Worm (Caenorhabditis elegans) whole organism, early embryonic: ENCODE data around the gene nhr-68.

Experiments
- B0310.2 ChIP-seq: sonication (generic microtip); optimal IDR thresholded peaks from 2 replicates; lab custom pipeline; 2016; ENCODE audit warnings: mild to moderate bottlenecking, missing genetic modification characterization, missing compliant biosample characterization
- ama-1 ChIP-seq: fragments of 150-350 bp; optimal IDR thresholded peaks from 2 replicates; lab custom pipeline; 2014
- ets-7 ChIP-seq: sonication (generic microtip); optimal IDR thresholded peaks from 2 replicates; lab custom pipeline; 2016; ENCODE audit warnings: missing genotype, missing genetic modification characterization, missing compliant biosample characterization
- hmg-4 ChIP-seq: fragments of 200-800 bp; sonication (Bioruptor generic); optimal IDR thresholded peaks from 2 replicates; lab custom pipeline; 2018; ENCODE audit warnings: mild to moderate bottlenecking, missing genetic modification characterization, missing compliant biosample characterization
- pes-1 ChIP-seq: fragments of 200-800 bp; sonication (Bioruptor generic); IDR thresholded peaks from 2 replicates; pipeline ENCODE4 v1.3.6; 2022; ENCODE audit warnings: missing genetic modification reagents, missing genetic modification characterization, missing compliant biosample characterization
- sea-1 ChIP-seq: fragments of 200-800 bp; sonication (Bioruptor generic); conservative IDR thresholded peaks from 2 replicates; pipeline ENCODE4 v1.3.6; 2022; ENCODE audit warnings: missing genetic modification characterization, missing compliant biosample characterization
- tbx-11 ChIP-seq: fragments of 200-800 bp; sonication (Bioruptor generic); IDR thresholded peaks from 2 replicates; pipeline ENCODE4 v1.3.6; 2022; ENCODE audit warnings: missing genetic modification characterization, missing compliant biosample characterization
- tbx-37 ChIP-seq: fragments of 200-800 bp; sonication (Bioruptor generic); conservative IDR thresholded peaks from 2 replicates; pipeline ENCODE4 v1.3.6; 2022; ENCODE audit warnings: missing genetic modification reagents, missing genetic modification characterization, missing compliant biosample characterization

- TF ChIP-seq pes-1 (no peak), hmg-4 (GFP tag; lab: Kevin White, UChicago) (no peak), tbx-37 (GFP tag; lab: Robert Waterston, UW) (no peak), sea-1 (GFP tag; lab: Robert Waterston, UW) (no peak), ets-7 (tag; lab: Kevin White, UChicago) (no peak), B0310.2 (tag; lab: Kevin White, UChicago) (no peak), ama-1 (lab: Kevin White, UChicago) (no peak), tbx-11 (GFP tag; lab: Robert Waterston, UW) (no peak)
These were observed 39.8 kb downstream of the nhr-68 start, which contains the start of gene tag-290 for ce11 chrV:11613007-11613406.
